Fruit fly (Drosophila melanogaster) whole organism, embryonic: ENCODE measurements around the gene CG7320.
A peak's percentile ranks its signal among the peaks of the same experiment; 100 is the strongest.

Experiments used
- Adf1 ChIP-seq: fragments of 200-800 bp; sonication (Bioruptor generic); IDR thresholded peaks from 2 replicates; pipeline ENCODE4 v1.3.6; 2022; ENCODE audit warnings: missing biosample characterization, missing genetic modification characterization
- Antp ChIP-seq: fragments of 200-800 bp; sonication (Bioruptor generic); optimal IDR thresholded peaks from 3 replicates; lab custom pipeline; 2016; ENCODE audit warnings: missing biosample characterization, missing genetic modification characterization
- CG10959 ChIP-seq: fragments of 200-800 bp; sonication (Bioruptor generic); IDR thresholded peaks from 2 replicates; pipeline ENCODE4 v1.3.6; 2022; ENCODE audit warnings: missing biosample characterization, missing genetic modification characterization
- CG12299 ChIP-seq: fragments of 200-800 bp; sonication (Bioruptor generic); optimal IDR thresholded peaks from 2 replicates; lab custom pipeline; 2018; ENCODE audit warnings: missing biosample characterization, mild to moderate bottlenecking, missing genetic modification characterization
- CG12391 ChIP-seq: fragments of 200-800 bp; sonication (Bioruptor generic); optimal IDR thresholded peaks from 3 replicates; lab custom pipeline; 2018; ENCODE audit warnings: missing biosample characterization, mild to moderate bottlenecking, missing genetic modification characterization, moderate library complexity
- CG15011 ChIP-seq: fragments of 200-800 bp; sonication (Bioruptor generic); optimal IDR thresholded peaks from 3 replicates; lab custom pipeline; 2018; ENCODE audit warnings: missing biosample characterization, mild to moderate bottlenecking, missing genetic modification characterization
- CG15696 ChIP-seq: fragments of 200-800 bp; sonication (Bioruptor generic); optimal IDR thresholded peaks from 2 replicates; lab custom pipeline; 2019; ENCODE audit warnings: missing biosample characterization, mild to moderate bottlenecking, missing genetic modification characterization, moderate library complexity
- CG16815 ChIP-seq: fragments of 200-800 bp; sonication (Bioruptor generic); optimal IDR thresholded peaks from 3 replicates; lab custom pipeline; 2017; ENCODE audit warnings: missing biosample characterization, mild to moderate bottlenecking, missing genetic modification characterization
- CG17361 ChIP-seq: fragments of 200-800 bp; sonication (Bioruptor generic); IDR thresholded peaks from 3 replicates; pipeline ENCODE4 v1.3.6; 2022; ENCODE audit warnings: missing biosample characterization, missing genetic modification characterization
- CG18262 ChIP-seq: fragments of 200-800 bp; optimal IDR thresholded peaks from 3 replicates; lab custom pipeline; 2019; ENCODE audit warnings: missing biosample characterization, mild to moderate bottlenecking, missing genetic modification characterization, moderate library complexity
- CG3726 ChIP-seq: fragments of 200-800 bp; sonication (Bioruptor generic); IDR thresholded peaks from 3 replicates; pipeline ENCODE4, ENCODE4 v1.3.6; 2022; ENCODE audit warnings: missing biosample characterization, missing genetic modification characterization
- CG7928 ChIP-seq: fragments of 200-800 bp; sonication (Bioruptor generic); optimal IDR thresholded peaks from 2 replicates; lab custom pipeline; 2017; ENCODE audit warnings: missing biosample characterization, mild to moderate bottlenecking, missing genetic modification characterization
- CG8359 ChIP-seq: fragments of 200-800 bp; sonication (Bioruptor generic); optimal IDR thresholded peaks from 2 replicates; lab custom pipeline; 2017; ENCODE audit warnings: missing biosample characterization, mild to moderate bottlenecking, missing genetic modification characterization, borderline replicate concordance
- CG8924 ChIP-seq: fragments of 200-800 bp; optimal IDR thresholded peaks from 3 replicates; lab custom pipeline; 2019; ENCODE audit warnings: missing biosample characterization, mild to moderate bottlenecking, missing genetic modification characterization, moderate library complexity
- Dbx ChIP-seq: fragments of 200-800 bp; sonication (Bioruptor generic); IDR thresholded peaks from 3 replicates; pipeline ENCODE4 v1.3.6; 2022; ENCODE audit warnings: missing biosample characterization, missing genetic modification characterization
- Dip3 ChIP-seq: fragments of 200-800 bp; sonication (Bioruptor generic); optimal IDR thresholded peaks from 3 replicates; lab custom pipeline; 2016; ENCODE audit warnings: missing biosample characterization, missing genetic modification characterization
- Dref ChIP-seq: fragments of 200-800 bp; sonication (Bioruptor generic); IDR thresholded peaks from 2 replicates; pipeline ENCODE4 v1.3.6; 2022; ENCODE audit warnings: missing biosample characterization, missing genetic modification characterization
- E2f1 ChIP-seq: fragments of 200-800 bp; sonication (Bioruptor generic); IDR thresholded peaks from 2 replicates; pipeline ENCODE4 v1.3.6; 2022; ENCODE audit warnings: missing biosample characterization, missing genetic modification characterization
- Eip74EF ChIP-seq, 2 experiments: fragments of 200-800 bp in 1 of 2; fragments of >200 bp in 1 of 2; sonication (Bioruptor generic) in 1 of 2; optimal IDR thresholded peaks; 2 replicates each; lab custom pipeline; 2017 to 2019; ENCODE audit warnings: missing biosample characterization in 2 of 2, missing genetic modification characterization in 2 of 2, mild to moderate bottlenecking in 1 of 2, moderate library complexity in 1 of 2
- Ets97D ChIP-seq: fragments of 200-800 bp; sonication (Bioruptor generic); optimal IDR thresholded peaks from 3 replicates; lab custom pipeline; 2016; ENCODE audit warnings: missing biosample characterization, missing genetic modification characterization
- HLH54F ChIP-seq: fragments of 200-800 bp; sonication (Bioruptor generic); optimal IDR thresholded peaks from 3 replicates; lab custom pipeline; 2016; ENCODE audit warnings: missing biosample characterization, missing genetic modification characterization
- Hr3 ChIP-seq: fragments of 200-800 bp; sonication (Bioruptor generic); optimal IDR thresholded peaks from 3 replicates; lab custom pipeline; 2016; ENCODE audit warnings: missing biosample characterization, missing genetic modification characterization
- Hr78 ChIP-seq, 2 experiments: fragments of 200-800 bp in 1 of 2; fragments of >200 bp in 1 of 2; sonication (Bioruptor generic) in 1 of 2; optimal IDR thresholded peaks; 2 replicates each; lab custom pipeline; 2017 to 2019; ENCODE audit warnings: missing biosample characterization in 2 of 2, missing genetic modification characterization in 2 of 2, mild to moderate bottlenecking in 1 of 2, moderate library complexity in 1 of 2
- Hsf ChIP-seq: fragments of 200-800 bp; sonication (Bioruptor generic); optimal IDR thresholded peaks from 3 replicates; lab custom pipeline; 2016; ENCODE audit warnings: missing biosample characterization, missing genetic modification characterization
- Med ChIP-seq: fragments of 200-800 bp; sonication (Bioruptor generic); peaks from one replicate; lab custom pipeline; 2016; ENCODE audit warnings: missing biosample characterization, missing genetic modification characterization, mild to moderate bottlenecking, inconsistent platforms, moderate library complexity
- Optix ChIP-seq: fragments of 200-800 bp; sonication (Bioruptor generic); IDR thresholded peaks from 3 replicates; pipeline ENCODE4 v1.3.6; 2022; ENCODE audit warnings: missing biosample characterization, missing genetic modification characterization
- PHDP ChIP-seq: fragments of 200-800 bp; sonication (Bioruptor generic); optimal IDR thresholded peaks from 3 replicates; lab custom pipeline; 2018; ENCODE audit warnings: missing biosample characterization, mild to moderate bottlenecking, missing genetic modification characterization, moderate library complexity
- Rfx ChIP-seq: fragments of 200-800 bp; sonication (Bioruptor generic); IDR thresholded peaks from 2 replicates; pipeline ENCODE4 v1.3.6; 2022; ENCODE audit warnings: missing biosample characterization, missing genetic modification characterization
- bigmax ChIP-seq: fragments of 200-800 bp; sonication (Bioruptor generic); optimal IDR thresholded peaks from 2 replicates; lab custom pipeline; 2018; ENCODE audit warnings: missing biosample characterization, mild to moderate bottlenecking, missing genetic modification characterization
- chif ChIP-seq, 2 experiments: fragments of 200-800 bp; sonication (Bioruptor generic); optimal IDR thresholded peaks; 3 replicates each; lab custom pipeline; 2016; ENCODE audit warnings: missing biosample characterization in 2 of 2, missing genetic modification characterization in 2 of 2
- croc ChIP-seq: fragments of 200-800 bp; sonication (Bioruptor generic); conservative IDR thresholded peaks from 3 replicates; pipeline ENCODE4 v1.3.6; 2022; ENCODE audit warnings: missing biosample characterization, missing genetic modification characterization
- da ChIP-seq: fragments of 200-800 bp; sonication (Bioruptor generic); optimal IDR thresholded peaks from 2 replicates; lab custom pipeline; 2016; ENCODE audit warnings: missing biosample characterization, missing genetic modification characterization
- dati ChIP-seq: fragments of 200-800 bp; sonication (Bioruptor generic); IDR thresholded peaks from 2 replicates; pipeline ENCODE4 v1.3.6; 2022; ENCODE audit warnings: missing biosample characterization, missing genetic modification characterization
- gce ChIP-seq: fragments of 200-800 bp; sonication (Bioruptor generic); IDR thresholded peaks from 3 replicates; pipeline ENCODE4 v1.3.6; 2022; ENCODE audit warnings: missing biosample characterization, missing genetic modification characterization
- gcm ChIP-seq: fragments of 200-800 bp; sonication (Bioruptor generic); optimal IDR thresholded peaks from 2 replicates; lab custom pipeline; 2019; ENCODE audit warnings: missing biosample characterization, mild to moderate bottlenecking, missing genetic modification characterization, moderate library complexity
- gem ChIP-seq: fragments of 200-800 bp; sonication (Bioruptor generic); optimal IDR thresholded peaks from 2 replicates; lab custom pipeline; 2019; ENCODE audit warnings: missing biosample characterization, mild to moderate bottlenecking, missing genetic modification characterization, moderate library complexity
- grn ChIP-seq: fragments of 200-800 bp; sonication (Bioruptor generic); optimal IDR thresholded peaks from 3 replicates; lab custom pipeline; 2017; ENCODE audit warnings: missing biosample characterization, missing genetic modification characterization
- gro ChIP-seq: fragments of 200-800 bp; sonication (Bioruptor generic); optimal IDR thresholded peaks from 2 replicates; lab custom pipeline; 2016; ENCODE audit warnings: missing biosample characterization, missing genetic modification characterization
- gsb ChIP-seq: fragments of 200-800 bp; sonication (Bioruptor generic); IDR thresholded peaks from 2 replicates; pipeline ENCODE4 v1.3.6; 2022; ENCODE audit warnings: missing biosample characterization, missing genetic modification characterization
- ken ChIP-seq: fragments of 200-800 bp; sonication (Bioruptor generic); IDR thresholded peaks from 3 replicates; pipeline ENCODE4 v1.3.6; 2022; ENCODE audit warnings: missing biosample characterization, missing genetic modification characterization
- klu ChIP-seq: fragments of 200-800 bp; sonication (Bioruptor generic); IDR thresholded peaks from 2 replicates; pipeline ENCODE4 v1.3.6; 2022; ENCODE audit warnings: missing biosample characterization, missing genetic modification characterization
- lola ChIP-seq, 3 experiments: fragments of >200 bp in 2 of 3; fragments of 200-800 bp in 1 of 3; sonication (Bioruptor generic) in 1 of 3; optimal IDR thresholded peaks; 2 replicates each; lab custom pipeline; 2017 to 2019; ENCODE audit warnings: missing biosample characterization in 3 of 3, missing genetic modification characterization in 3 of 3, mild to moderate bottlenecking in 1 of 3, moderate library complexity in 1 of 3
- nmo ChIP-seq: fragments of 200-800 bp; sonication (Bioruptor generic); optimal IDR thresholded peaks from 2 replicates; lab custom pipeline; 2018; ENCODE audit warnings: missing biosample characterization, mild to moderate bottlenecking, missing genetic modification characterization, moderate library complexity
- onecut ChIP-seq: fragments of 200-800 bp; sonication (Bioruptor generic); IDR thresholded peaks from 2 replicates; pipeline ENCODE4 v1.3.6; 2022; ENCODE audit warnings: missing biosample characterization, missing genetic modification characterization
- sens ChIP-seq: fragments of 200-800 bp; sonication (Bioruptor generic); peaks from one replicate; lab custom pipeline; 2016; ENCODE audit warnings: missing biosample characterization, missing genetic modification characterization
- sisA ChIP-seq: fragments of 200-800 bp; sonication (Bioruptor generic); IDR thresholded peaks from 2 replicates; pipeline ENCODE4 v1.3.6; 2022; ENCODE audit warnings: missing biosample characterization, missing genetic modification characterization
- stwl ChIP-seq: fragments of 200-800 bp; sonication (Bioruptor generic); optimal IDR thresholded peaks from 3 replicates; lab custom pipeline; 2018; ENCODE audit warnings: missing biosample characterization, mild to moderate bottlenecking, missing genetic modification characterization, moderate library complexity
- vfl ChIP-seq: fragments of 200-800 bp; sonication (Bioruptor generic); optimal IDR thresholded peaks from 2 replicates; lab custom pipeline; 2016; ENCODE audit warnings: missing biosample characterization, missing genetic modification characterization
- vnd ChIP-seq: fragments of 200-800 bp; sonication (Bioruptor generic); IDR thresholded peaks from 3 replicates; pipeline ENCODE4 v1.3.6; 2022; ENCODE audit warnings: missing biosample characterization, missing genetic modification characterization; ENCODE audit not compliant: partially characterized antibody
- zf30C ChIP-seq: fragments of 200-800 bp; sonication (Bioruptor generic); optimal IDR thresholded peaks from 3 replicates; lab custom pipeline; 2018; ENCODE audit warnings: missing biosample characterization, mild to moderate bottlenecking, missing genetic modification characterization

Gene CG7320

dm6 chr3L:18231927-18232721 lies 30.8 kb downstream of the CG7320 start (continued):
- TF ChIP-seq Rfx (GFP tag; lab: Robert Waterston, UW) (no peak), gsb (GFP tag; lab: Robert Waterston, UW) (no peak), stwl (tag; lab: Kevin White, UChicago) (no peak), Hr78 (GFP tag; optimal IDR thresholded peaks at IDR 0.05; lab: Kevin White, UChicago) (no peak), PHDP (no peak), E2f1 (GFP tag; lab: Robert Waterston, UW) (no peak), da (GFP tag; lab: Kevin White, UChicago) (no peak), nmo (GFP tag; lab: Kevin White, UChicago) (no peak), CG12391 (tag; lab: Kevin White, UChicago) (no peak), Dip3 (no peak), gce (GFP tag; lab: Robert Waterston, UW) (no peak), CG10959 (GFP tag; lab: Robert Waterston, UW) (no peak), CG15011 (GFP tag; lab: Kevin White, UChicago) (no peak), klu (no peak), vfl (GFP tag; lab: Kevin White, UChicago) (no peak), Dref (GFP tag; lab: Robert Waterston, UW) (no peak), croc (no peak), HLH54F (GFP tag; lab: Kevin White, UChicago) (no peak), CG7928 (GFP tag; lab: Kevin White, UChicago) (no peak), Ets97D (no peak), CG18262 (peak; percentile 52), Adf1 (GFP tag; lab: Robert Waterston, UW) (no peak), CG17361 (GFP tag; lab: Robert Waterston, UW) (peak; percentile 34; the same call in 1 of the 3 replicates), sisA (GFP tag; lab: Robert Waterston, UW) (no peak), CG3726 (no peak), CG16815 (no peak), grn (GFP tag; lab: Kevin White, UChicago) (no peak), ken (GFP tag; lab: Robert Waterston, UW) (no peak), gcm (no peak), Med (GFP tag; lab: Kevin White, UChicago) (no peak), CG12299 (tag; lab: Kevin White, UChicago) (no peak), chif (GFP tag; optimal IDR thresholded peaks at IDR 0.05; lab: Kevin White, UChicago) (no peak), sens (GFP tag; lab: Kevin White, UChicago) (peak; percentile 68), onecut (GFP tag; lab: Robert Waterston, UW) (no peak), zf30C (GFP tag; lab: Kevin White, UChicago) (peak; percentile 8), Dbx (no peak), Optix (GFP tag; lab: Robert Waterston, UW) (no peak), CG15696 (peak; percentile 73), CG8359 (GFP tag; lab: Kevin White, UChicago) (no peak), bigmax (GFP tag; lab: Kevin White, UChicago) (no peak), gro (GFP tag; lab: Kevin White, UChicago) (no peak), lola (GFP tag; optimal IDR thresholded peaks at IDR 0.05; lab: Kevin White, UChicago) (peak in 1 of 3 experiments; percentile 31), CG8924 (no peak), Antp (GFP tag; lab: Kevin White, UChicago) (no peak), Hsf (GFP tag; lab: Kevin White, UChicago) (no peak), dati (GFP tag; lab: Robert Waterston, UW) (no peak), Eip74EF (GFP tag; optimal IDR thresholded peaks at IDR 0.05; lab: Kevin White, UChicago) (no peak), Hr3 (no peak), vnd (no peak), gem (tag; lab: Kevin White, UChicago) (peak; percentile 27)
